Fruit fly (Drosophila melanogaster) whole organism, embryonic: ENCODE measurements around the gene ninaG.

Experiments used
- Aef1 ChIP-seq: fragments of 200-800 bp; sonication (Bioruptor generic); IDR thresholded peaks from 3 replicates; pipeline ENCODE4 v1.3.6; 2022; ENCODE audit warnings: missing biosample characterization, missing genetic modification characterization
- Antp ChIP-seq: fragments of 200-800 bp; sonication (Bioruptor generic); optimal IDR thresholded peaks from 3 replicates; lab custom pipeline; 2016; ENCODE audit warnings: missing biosample characterization, missing genetic modification characterization
- B-H1 ChIP-seq: fragments of 200-800 bp; sonication (Bioruptor generic); IDR thresholded peaks from 3 replicates; pipeline ENCODE4 v1.3.6; 2022; ENCODE audit warnings: missing biosample characterization, missing genetic modification characterization
- C15 ChIP-seq: fragments of 200-800 bp; sonication (Bioruptor generic); IDR thresholded peaks from 3 replicates; pipeline ENCODE4 v1.3.6; 2022; ENCODE audit warnings: missing biosample characterization, missing genetic modification characterization
- CG10321 ChIP-seq: fragments of 200-800 bp; sonication (Bioruptor generic); IDR thresholded peaks from 2 replicates; pipeline ENCODE4 v1.3.6; 2022; ENCODE audit warnings: missing biosample characterization, missing genetic modification characterization
- CG10366 ChIP-seq: fragments of 200-800 bp; sonication (Bioruptor generic); IDR thresholded peaks from 2 replicates; pipeline ENCODE4 v1.3.6; 2022; ENCODE audit warnings: missing biosample characterization, missing genetic modification characterization
- CG11093 ChIP-seq: fragments of 200-800 bp; sonication (Bioruptor generic); IDR thresholded peaks from 3 replicates; pipeline ENCODE4 v1.3.6; 2022; ENCODE audit warnings: missing biosample characterization, missing genetic modification characterization
- CG14667 ChIP-seq: fragments of 200-800 bp; sonication (Bioruptor generic); IDR thresholded peaks from 2 replicates; pipeline ENCODE4 v1.3.6; 2022; ENCODE audit warnings: missing biosample characterization, missing genetic modification characterization
- CG15269 ChIP-seq: fragments of 200-800 bp; sonication (Bioruptor generic); optimal IDR thresholded peaks from 2 replicates; lab custom pipeline; 2018; ENCODE audit warnings: missing biosample characterization, mild to moderate bottlenecking, missing genetic modification characterization, moderate library complexity
- CG17802 ChIP-seq: fragments of 200-800 bp; sonication (Bioruptor generic); optimal IDR thresholded peaks from 2 replicates; lab custom pipeline; 2018; ENCODE audit warnings: missing biosample characterization, mild to moderate bottlenecking, missing genetic modification characterization, moderate library complexity
- CG2875 ChIP-seq: fragments of 200-800 bp; sonication (Bioruptor generic); optimal IDR thresholded peaks from 2 replicates; lab custom pipeline; 2017; ENCODE audit warnings: missing biosample characterization, mild to moderate bottlenecking, missing genetic modification characterization, missing genetic modification reagents
- CG3838 ChIP-seq: fragments of 200-800 bp; sonication (Bioruptor generic); optimal IDR thresholded peaks from 3 replicates; lab custom pipeline; 2016; ENCODE audit warnings: missing biosample characterization, missing genetic modification characterization
- CG42726 ChIP-seq: fragments of 200-800 bp; sonication (Bioruptor generic); IDR thresholded peaks from 2 replicates; pipeline ENCODE4 v1.3.6; 2022; ENCODE audit warnings: missing biosample characterization, missing genetic modification characterization; ENCODE audit not compliant: partially characterized antibody
- CG5245 ChIP-seq: fragments of 200-800 bp; sonication (Bioruptor generic); optimal IDR thresholded peaks from 3 replicates; lab custom pipeline; 2016; ENCODE audit warnings: missing biosample characterization, missing genetic modification characterization
- CG6683 ChIP-seq: fragments of 200-800 bp; sonication (Bioruptor generic); optimal IDR thresholded peaks from 2 replicates; lab custom pipeline; 2017; ENCODE audit warnings: missing biosample characterization, mild to moderate bottlenecking, missing genetic modification characterization, missing genetic modification reagents
- CG6765 ChIP-seq: fragments of 200-800 bp; sonication (Bioruptor generic); optimal IDR thresholded peaks from 3 replicates; lab custom pipeline; 2017; ENCODE audit warnings: missing biosample characterization, mild to moderate bottlenecking, missing genetic modification characterization
- CG8290 ChIP-seq, 3 experiments: fragments of 200-800 bp; sonication (Bioruptor generic); optimal IDR thresholded peaks; 2 replicates each; lab custom pipeline; 2016 to 2019; ENCODE audit warnings: missing biosample characterization in 3 of 3, missing genetic modification characterization in 3 of 3, mild to moderate bottlenecking in 2 of 3, moderate library complexity in 1 of 3
- CG8388 ChIP-seq: fragments of 200-800 bp; sonication (Bioruptor generic); optimal IDR thresholded peaks from 2 replicates; lab custom pipeline; 2019; ENCODE audit warnings: missing biosample characterization, mild to moderate bottlenecking, missing genetic modification characterization, moderate library complexity
- CkIIα-i1 ChIP-seq: fragments of 200-800 bp; sonication (Bioruptor generic); IDR thresholded peaks from 2 replicates; pipeline ENCODE4 v1.3.6; 2022; ENCODE audit warnings: missing biosample characterization, missing genetic modification characterization
- Dad ChIP-seq: fragments of 200-800 bp; sonication (Bioruptor generic); optimal IDR thresholded peaks from 3 replicates; lab custom pipeline; 2016; ENCODE audit warnings: missing biosample characterization, missing genetic modification characterization
- Dll ChIP-seq: fragments of 200-800 bp; sonication (Bioruptor generic); IDR thresholded peaks from 4 replicates; pipeline ENCODE4 v1.3.6; 2022; ENCODE audit warnings: missing biosample characterization, missing genetic modification characterization; ENCODE audit not compliant: partially characterized antibody
- ERR ChIP-seq: fragments of 200-800 bp; sonication (Bioruptor generic); optimal IDR thresholded peaks from 2 replicates; lab custom pipeline; 2016; ENCODE audit warnings: missing biosample characterization, missing genetic modification characterization
- Ets65A ChIP-seq: fragments of 200-800 bp; sonication (Bioruptor generic); peaks from one replicate; lab custom pipeline; 2016; ENCODE audit warnings: missing biosample characterization, missing genetic modification characterization
- Fer3 ChIP-seq: fragments of 200-800 bp; sonication (Bioruptor generic); optimal IDR thresholded peaks from 2 replicates; lab custom pipeline; 2018; ENCODE audit warnings: missing biosample characterization, mild to moderate bottlenecking, missing genetic modification characterization, moderate library complexity
- Gug ChIP-seq: fragments of 200-800 bp; sonication (Bioruptor generic); IDR thresholded peaks from 4 replicates; pipeline ENCODE4 v1.3.6; 2022; ENCODE audit warnings: missing biosample characterization, missing genetic modification characterization
- Hey ChIP-seq: fragments of 200-800 bp; sonication (Bioruptor generic); optimal IDR thresholded peaks from 3 replicates; lab custom pipeline; 2018; ENCODE audit warnings: missing biosample characterization, mild to moderate bottlenecking, missing genetic modification characterization
- Jarid2 ChIP-seq: fragments of 200-800 bp; sonication (Bioruptor generic); optimal IDR thresholded peaks from 3 replicates; lab custom pipeline; 2017; ENCODE audit warnings: mild to moderate bottlenecking, missing biosample characterization, missing genetic modification reagents, missing genetic modification characterization
- Lhr ChIP-seq: fragments of 200-800 bp; sonication (Bioruptor generic); optimal IDR thresholded peaks from 3 replicates; lab custom pipeline; 2017; ENCODE audit warnings: mild to moderate bottlenecking, missing biosample characterization, missing genetic modification reagents, missing genetic modification characterization
- Myb ChIP-seq: fragments of 200-800 bp; sonication (Bioruptor generic); optimal IDR thresholded peaks from 2 replicates; lab custom pipeline; 2016; ENCODE audit warnings: missing biosample characterization, missing genetic modification characterization
- Oaz ChIP-seq: fragments of 200-800 bp; sonication (Bioruptor generic); IDR thresholded peaks from 2 replicates; pipeline ENCODE4 v1.3.6; 2022; ENCODE audit warnings: missing biosample characterization, missing genetic modification characterization
- Oli ChIP-seq: fragments of 200-800 bp; sonication (Bioruptor generic); optimal IDR thresholded peaks from 2 replicates; lab custom pipeline; 2018; ENCODE audit warnings: missing biosample characterization, mild to moderate bottlenecking, missing genetic modification characterization, moderate library complexity
- Rx ChIP-seq: fragments of 200-800 bp; sonication (Bioruptor generic); IDR thresholded peaks from 2 replicates; pipeline ENCODE4 v1.3.6; 2022; ENCODE audit warnings: missing biosample characterization, missing genetic modification characterization
- TFAM ChIP-seq: fragments of 200-800 bp; sonication (Bioruptor generic); optimal IDR thresholded peaks from 2 replicates; lab custom pipeline; 2017; ENCODE audit warnings: missing biosample characterization, missing genetic modification characterization, inconsistent platforms
- cad ChIP-seq: fragments of >200 bp; optimal IDR thresholded peaks from 2 replicates; lab custom pipeline; 2017; ENCODE audit warnings: missing biosample characterization, missing genetic modification characterization
- cato ChIP-seq: fragments of 200-800 bp; sonication (Bioruptor generic); optimal IDR thresholded peaks from 2 replicates; lab custom pipeline; 2016; ENCODE audit warnings: missing biosample characterization, missing genetic modification characterization, borderline replicate concordance
- crol ChIP-seq: fragments of 200-800 bp; sonication (Bioruptor generic); IDR thresholded peaks from 2 replicates; pipeline ENCODE4 v1.3.6; 2022; ENCODE audit warnings: missing biosample characterization, missing genetic modification characterization
- exex ChIP-seq: fragments of 200-800 bp; sonication (Bioruptor generic); optimal IDR thresholded peaks from 4 replicates; lab custom pipeline; 2018; ENCODE audit warnings: missing biosample characterization, mild to moderate bottlenecking, missing genetic modification characterization, moderate library complexity
- eyg ChIP-seq: fragments of 200-800 bp; sonication (Bioruptor generic); optimal IDR thresholded peaks from 3 replicates; lab custom pipeline; 2016; ENCODE audit warnings: missing biosample characterization, missing genetic modification characterization
- fd96Cb ChIP-seq: fragments of 200-800 bp; sonication (Bioruptor generic); optimal IDR thresholded peaks from 2 replicates; lab custom pipeline; 2018; ENCODE audit warnings: missing biosample characterization, mild to moderate bottlenecking, missing genetic modification characterization, moderate library complexity
- gfzf ChIP-seq: fragments of 200-800 bp; sonication (Bioruptor generic); optimal IDR thresholded peaks from 2 replicates; lab custom pipeline; 2016; ENCODE audit warnings: missing biosample characterization, mild to moderate bottlenecking, missing genetic modification characterization, moderate library complexity
- hbn ChIP-seq: fragments of 200-800 bp; sonication (Bioruptor generic); IDR thresholded peaks from 2 replicates; pipeline ENCODE4 v1.3.6; 2022; ENCODE audit warnings: missing biosample characterization, missing genetic modification characterization; ENCODE audit not compliant: partially characterized antibody
- jing ChIP-seq: fragments of 200-800 bp; sonication (Bioruptor generic); optimal IDR thresholded peaks from 2 replicates; lab custom pipeline; 2018; ENCODE audit warnings: missing biosample characterization, mild to moderate bottlenecking, missing genetic modification characterization
- ken ChIP-seq: fragments of 200-800 bp; sonication (Bioruptor generic); IDR thresholded peaks from 3 replicates; pipeline ENCODE4 v1.3.6; 2022; ENCODE audit warnings: missing biosample characterization, missing genetic modification characterization
- pros ChIP-seq: fragments of 200-800 bp; sonication (Bioruptor generic); optimal IDR thresholded peaks from 3 replicates; lab custom pipeline; 2019; ENCODE audit warnings: missing biosample characterization, mild to moderate bottlenecking, missing genetic modification characterization, moderate library complexity
- ranshi ChIP-seq: fragments of 200-800 bp; sonication (Bioruptor generic); IDR thresholded peaks from 2 replicates; pipeline ENCODE4 v1.3.6; 2022; ENCODE audit warnings: missing biosample characterization, missing genetic modification characterization
- salm ChIP-seq: fragments of 200-800 bp; sonication (Bioruptor generic); optimal IDR thresholded peaks from 2 replicates; lab custom pipeline; 2018; ENCODE audit warnings: missing biosample characterization, mild to moderate bottlenecking, missing genetic modification characterization
- schlank ChIP-seq: fragments of 200-800 bp; sonication (Bioruptor generic); optimal IDR thresholded peaks from 2 replicates; lab custom pipeline; 2018; ENCODE audit warnings: missing biosample characterization, mild to moderate bottlenecking, missing genetic modification characterization
- ssp ChIP-seq: fragments of 200-800 bp; sonication (Bioruptor generic); IDR thresholded peaks from 2 replicates; pipeline ENCODE4 v1.3.6; 2022; ENCODE audit warnings: missing biosample characterization, missing genetic modification characterization
- tap ChIP-seq: fragments of 200-800 bp; optimal IDR thresholded peaks from 3 replicates; lab custom pipeline; 2019; ENCODE audit warnings: missing biosample characterization, mild to moderate bottlenecking, missing genetic modification characterization, moderate library complexity
- trh ChIP-seq: fragments of 200-800 bp; sonication (Bioruptor generic); optimal IDR thresholded peaks from 2 replicates; lab custom pipeline; 2016; ENCODE audit warnings: missing biosample characterization, missing genetic modification characterization

Gene ninaG

dm6 chr3R:11409667-11410137 lies 11.8 kb downstream of the ninaG start, which contains the start of the genes mgr and Irbp (continued):
- TF ChIP-seq Jarid2 (peak; percentile 32), B-H1 (GFP tag; lab: Robert Waterston, UW) (peak; percentile 91), fd96Cb (tag; lab: Kevin White, UChicago) (peak; percentile 90), pros (GFP tag; lab: Kevin White, UChicago) (peak; percentile 25), cad (GFP tag; lab: Kevin White, UChicago) (no peak), CG6765 (peak; percentile 70), CG11093 (GFP tag; lab: Robert Waterston, UW) (peak; percentile 79; the same call in 2 of the 3 replicates), tap (tag; lab: Kevin White, UChicago) (peak; percentile 88), CkIIα-i1 (GFP tag; lab: Robert Waterston, UW) (no peak), CG17802 (peak; percentile 59), schlank (tag; lab: Kevin White, UChicago) (peak; percentile 66), hbn (GFP tag; lab: Robert Waterston, UW) (peak; percentile 78), ERR (GFP tag; lab: Kevin White, UChicago) (no peak), ranshi (GFP tag; lab: Robert Waterston, UW) (peak; percentile 92), Hey (tag; lab: Kevin White, UChicago) (no peak), Dad (GFP tag; lab: Kevin White, UChicago) (peak; percentile 59), ssp (GFP tag; lab: Robert Waterston, UW) (peak; percentile 89), CG10366 (GFP tag; lab: Robert Waterston, UW) (peak; percentile 94), CG5245 (GFP tag; lab: Kevin White, UChicago) (peak; percentile 76), CG42726 (no peak), CG8388 (GFP tag; lab: Kevin White, UChicago) (peak; percentile 91), CG8290 (GFP tag; optimal IDR thresholded peaks at IDR 0.05; lab: Kevin White, UChicago) (peak; percentile 83), CG8290 (tag; optimal IDR thresholded peaks at IDR 0.05; lab: Kevin White, UChicago) (peak in 1 of 2 experiments; percentile 32), cato (GFP tag; lab: Kevin White, UChicago) (peak; percentile 76), Lhr (GFP tag; lab: Kevin White, UChicago) (peak; percentile 76), trh (peak; percentile 73), Rx (GFP tag; lab: Robert Waterston, UW) (peak; percentile 79), ken (GFP tag; lab: Robert Waterston, UW) (peak; percentile 86), CG3838 (peak; percentile 5), CG15269 (peak; percentile 90), Oaz (peak; percentile 91), CG10321 (GFP tag; lab: Robert Waterston, UW) (peak; percentile 76), Ets65A (peak; percentile 95), CG14667 (GFP tag; lab: Robert Waterston, UW) (peak; percentile 91), CG6683 (GFP tag; lab: Kevin White, UChicago) (peak; percentile 81), Fer3 (tag; lab: Kevin White, UChicago) (peak; percentile 93), Dll (GFP tag; lab: Robert Waterston, UW) (peak; percentile 93), Oli (peak; percentile 89), gfzf (GFP tag; lab: Kevin White, UChicago) (no peak), exex (peak; percentile 65), Gug (GFP tag; lab: Robert Waterston, UW) (peak; percentile 78), Antp (GFP tag; lab: Kevin White, UChicago) (no peak), CG2875 (GFP tag; lab: Kevin White, UChicago) (peak; percentile 79), Myb (GFP tag; lab: Kevin White, UChicago) (no peak), crol (GFP tag; lab: Robert Waterston, UW) (peak; percentile 68), jing (GFP tag; lab: Kevin White, UChicago) (peak; percentile 53), salm (tag; lab: Kevin White, UChicago) (peak; percentile 78), eyg (GFP tag; lab: Kevin White, UChicago) (no peak), C15 (peak; percentile 90), TFAM (GFP tag; lab: Kevin White, UChicago) (peak; percentile 3), Aef1 (GFP tag; lab: Robert Waterston, UW) (peak; percentile 93)
